Fruit fly (Drosophila melanogaster): ENCODE measurements around the gene sloth1.

DNA sequence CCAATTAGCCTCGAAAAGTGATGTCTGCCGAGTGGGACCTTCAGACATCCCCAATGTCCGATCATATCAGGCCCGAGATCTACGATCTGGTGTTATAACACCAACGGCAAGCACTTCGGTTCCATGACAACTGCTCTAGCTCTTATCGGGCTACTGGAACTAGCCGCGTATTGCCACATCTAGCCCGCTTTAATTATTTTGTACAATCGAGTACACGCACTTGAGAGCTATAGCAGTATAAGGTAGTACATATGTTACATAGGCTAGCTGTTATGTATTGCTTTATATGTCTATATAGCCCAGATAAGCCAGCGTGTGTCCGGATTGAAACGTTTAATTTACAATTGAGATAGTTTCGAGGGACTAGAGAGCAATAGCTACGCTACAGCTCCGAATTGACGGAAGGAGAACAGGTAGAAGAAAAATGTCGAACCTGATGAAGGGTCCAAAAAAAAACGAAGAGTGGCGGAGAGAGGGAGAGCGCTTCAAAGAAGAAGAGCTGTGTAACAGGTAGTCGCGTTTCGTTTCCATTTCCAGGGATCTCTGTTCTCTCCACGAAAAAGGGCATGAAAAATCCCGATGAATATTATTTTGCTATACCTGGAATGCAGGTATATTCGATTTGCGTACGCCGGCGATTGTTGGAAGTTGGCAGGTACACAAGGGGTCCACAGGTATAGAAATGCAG lies 14.0 kb upstream of the sloth1 start:
- TF ChIP-seq Ets98B (GFP tag; IDR thresholded peaks at IDR 0.05) (no peak), CG4496 (GFP tag; IDR thresholded peaks at IDR 0.05) (no peak), CG34367 (tag; optimal IDR thresholded peaks at IDR 0.05) (no peak), CG12605 (GFP tag; IDR thresholded peaks at IDR 0.05) (no peak), CG17806 (tag; optimal IDR thresholded peaks at IDR 0.05) (no peak), CG8301 (tag; optimal IDR thresholded peaks at IDR 0.05) (no peak), CG13204 (GFP tag; optimal IDR thresholded peaks at IDR 0.05) (no peak)
